Fruit fly (Drosophila melanogaster): Measurements from ENCODE around the gene CG13083.
A peak's percentile ranks its signal among the peaks of the same experiment; 100 is the strongest.

CG13083 gene

dm6 chr2L:19537779-19538456 is 50.6 kb downstream of the CG13083 start, which contains the start of gene CG13082 (continued):
- no peak for TF ChIP-seq gcm2 (GFP tag; optimal IDR thresholded peaks at IDR 0.05)
- no peak for TF ChIP-seq CG3065 (GFP tag; optimal IDR thresholded peaks at IDR 0.05)
- TF ChIP-seq CG3847 (GFP tag; IDR thresholded peaks at IDR 0.05), result no peak
- TF ChIP-seq Hmr (GFP tag; optimal IDR thresholded peaks at IDR 0.05), result no peak
- TF ChIP-seq her (GFP tag; optimal IDR thresholded peaks at IDR 0.05), result no peak
- no peak for TF ChIP-seq Elba2 (GFP tag; optimal IDR thresholded peaks at IDR 0.05)
- TF ChIP-seq CG12236 (GFP tag; optimal IDR thresholded peaks at IDR 0.05), result no peak
- TF ChIP-seq CG17829 (tag; optimal IDR thresholded peaks at IDR 0.05), result peak; percentile 78
- TF ChIP-seq ERR (GFP tag; optimal IDR thresholded peaks at IDR 0.05), result no peak
- TF ChIP-seq lab (GFP tag; optimal IDR thresholded peaks at IDR 0.05), result no peak
- peak; percentile 10 for TF ChIP-seq tup (GFP tag; optimal IDR thresholded peaks at IDR 0.05)
- no peak for TF ChIP-seq fd64A (GFP tag; optimal IDR thresholded peaks at IDR 0.05)
- peak; percentile 66 for TF ChIP-seq CG2678 (tag; optimal IDR thresholded peaks at IDR 0.05)
- TF ChIP-seq CG14050 (GFP tag; IDR thresholded peaks at IDR 0.05), result no peak
- TF ChIP-seq CG11247 (GFP tag; IDR thresholded peaks at IDR 0.05), result no peak
- TF ChIP-seq CG3281 (GFP tag; optimal IDR thresholded peaks at IDR 0.05), result no peak
- TF ChIP-seq trem (tag; optimal IDR thresholded peaks at IDR 0.05), result peak; percentile 56
- no peak for TF ChIP-seq pita (GFP tag; optimal IDR thresholded peaks at IDR 0.05)
- TF ChIP-seq kah (GFP tag; optimal IDR thresholded peaks at IDR 0.05), result no peak
- peak; percentile 54; the same call in 2 of the 3 replicates for TF ChIP-seq ci (GFP tag; IDR thresholded peaks at IDR 0.05)
- TF ChIP-seq MBD-R2 (GFP tag; IDR thresholded peaks at IDR 0.05), result no peak
- no peak for TF ChIP-seq Nf-YC (tag; optimal IDR thresholded peaks at IDR 0.05)
- no peak for TF ChIP-seq CG2116 (GFP tag; optimal IDR thresholded peaks at IDR 0.05)
- TF ChIP-seq pb (GFP tag; optimal IDR thresholded peaks at IDR 0.05), result no peak
- no peak for TF ChIP-seq D19B (GFP tag; optimal IDR thresholded peaks at IDR 0.05)
- peak; percentile 77 for TF ChIP-seq CG15601 (tag; optimal IDR thresholded peaks at IDR 0.05)
- TF ChIP-seq CG13775 (GFP tag; optimal IDR thresholded peaks at IDR 0.05), result peak; percentile 54
- no peak for TF ChIP-seq slou (GFP tag; optimal IDR thresholded peaks at IDR 0.05)
- TF ChIP-seq rib (GFP tag; IDR thresholded peaks at IDR 0.05), result no peak
- TF ChIP-seq CG17328 (GFP tag; IDR thresholded peaks at IDR 0.05), result peak; percentile 45
- TF ChIP-seq Usf (GFP tag; optimal IDR thresholded peaks at IDR 0.05), result no peak
- TF ChIP-seq Sox100B (GFP tag; optimal IDR thresholded peaks at IDR 0.05), result peak; percentile 48
- TF ChIP-seq zf30C (GFP tag; optimal IDR thresholded peaks at IDR 0.05), result peak; percentile 75
- TF ChIP-seq CG14965 (GFP tag; optimal IDR thresholded peaks at IDR 0.05; ENCODE audit: borderline replicate concordance), result no peak
- no peak for TF ChIP-seq Opbp (GFP tag; IDR thresholded peaks at IDR 0.05; ENCODE audit: partially characterized antibody)
- TF ChIP-seq jing (GFP tag; optimal IDR thresholded peaks at IDR 0.05), result no peak
- peak in 1 of 2 experiments; percentile 2 for TF ChIP-seq Hr51 (GFP tag; optimal IDR thresholded peaks at IDR 0.05)
- TF ChIP-seq CG6175 (GFP tag; IDR thresholded peaks at IDR 0.05), result no peak
- TF ChIP-seq nerfin-2 (GFP tag; IDR thresholded peaks at IDR 0.05; ENCODE audit: partially characterized antibody), result no peak
- no peak for TF ChIP-seq CG10274 (GFP tag; optimal IDR thresholded peaks at IDR 0.05)
- TF ChIP-seq Dfd (GFP tag; optimal IDR thresholded peaks at IDR 0.05), result no peak
- TF ChIP-seq CG6813 (GFP tag; optimal IDR thresholded peaks at IDR 0.05), result peak; percentile 3
- no peak; the same call in 1 of the 2 replicates for TF ChIP-seq Ptx1 (GFP tag; IDR thresholded peaks at IDR 0.05)
- TF ChIP-seq Vsx1 (GFP tag; optimal IDR thresholded peaks at IDR 0.05), result peak; percentile 34
- no peak for TF ChIP-seq Side (GFP tag; optimal IDR thresholded peaks at IDR 0.05)
- no peak for TF ChIP-seq chinmo (GFP tag; IDR thresholded peaks at IDR 0.05; ENCODE audit: partially characterized antibody)
- no peak for TF ChIP-seq Aef1 (GFP tag; IDR thresholded peaks at IDR 0.05)
- TF ChIP-seq Oaz (GFP tag; IDR thresholded peaks at IDR 0.05), result no peak
- no peak; the same call in 1 of the 2 replicates for TF ChIP-seq E2f2 (GFP tag; IDR thresholded peaks at IDR 0.05)
- TF ChIP-seq tio (GFP tag; optimal IDR thresholded peaks at IDR 0.05), result peak; percentile 19

Data from whole organism, embryonic.